Worm (Caenorhabditis elegans) whole organism, L1 larva: ENCODE data around the gene tdc-1.

Experiments
- F16B12.6 ChIP-seq: fragments of 150-350 bp; optimal IDR thresholded peaks from 2 replicates; lab custom pipeline; 2014; ENCODE audit warnings: missing biosample characterization, missing genetic modification characterization
- Y116A8C.19 ChIP-seq: sonication (generic microtip); optimal IDR thresholded peaks from 2 replicates; lab custom pipeline; 2016; ENCODE audit warnings: missing compliant biosample characterization, missing genetic modification characterization, borderline replicate concordance
- aha-1 ChIP-seq: fragments of 150-350 bp; optimal IDR thresholded peaks from 2 replicates; lab custom pipeline; 2014; ENCODE audit warnings: missing biosample characterization, missing genetic modification characterization
- blmp-1 ChIP-seq: fragments of 150-350 bp; optimal IDR thresholded peaks from 2 replicates; lab custom pipeline; 2014; ENCODE audit warnings: missing biosample characterization, missing genetic modification characterization
- ceh-63 ChIP-seq: fragments of 200-800 bp; sonication (Bioruptor generic); optimal IDR thresholded peaks from 2 replicates; lab custom pipeline; 2018; ENCODE audit warnings: mild to moderate bottlenecking, missing genetic modification characterization, missing compliant biosample characterization
- ceh-88 ChIP-seq: fragments of 200-800 bp; sonication (Bioruptor generic); IDR thresholded peaks from 2 replicates; pipeline ENCODE4 v1.3.6; 2022; ENCODE audit warnings: missing genetic modification characterization, missing compliant biosample characterization
- ceh-90 ChIP-seq: sonication (generic microtip); optimal IDR thresholded peaks from 2 replicates; lab custom pipeline; 2016; ENCODE audit warnings: missing genetic modification characterization, missing compliant biosample characterization
- ces-1 ChIP-seq: fragments of 150-350 bp; optimal IDR thresholded peaks from 2 replicates; lab custom pipeline; 2014; ENCODE audit warnings: missing biosample characterization, missing genetic modification reagents, missing genetic modification characterization
- efl-1 ChIP-seq, 4 experiments: fragments of 150-350 bp; optimal IDR thresholded peaks in 3 of 4; peaks in 1 of 4; 1 replicate in 1 of 4; 2 replicates in 3 of 4; lab custom pipeline; 2014; ENCODE audit warnings: missing biosample characterization in 2 of 4, missing genetic modification characterization in 2 of 4, missing genetic modification reagents in 2 of 4
- efl-3 ChIP-seq: fragments of 200-800 bp; sonication (Bioruptor generic); optimal IDR thresholded peaks from 2 replicates; lab custom pipeline; 2018; ENCODE audit warnings: mild to moderate bottlenecking, missing genetic modification characterization, missing compliant biosample characterization
- elt-2 ChIP-seq: sonication (generic microtip); optimal IDR thresholded peaks from 2 replicates; lab custom pipeline; 2016; ENCODE audit warnings: missing genetic modification characterization, mild to moderate bottlenecking, inconsistent platforms, missing compliant biosample characterization, missing genetic modification reagents
- elt-3 ChIP-seq, 6 experiments: fragments of 150-350 bp in 1 of 6; sonication (generic microtip); optimal IDR thresholded peaks; 2 replicates each; lab custom pipeline; 2017 to 2018; ENCODE audit warnings: missing biosample characterization in 6 of 6, missing genetic modification characterization in 6 of 6, inconsistent platforms in 1 of 6
- ets-5 ChIP-seq: fragments of 200-800 bp; sonication (Bioruptor generic); IDR thresholded peaks from 2 replicates; pipeline ENCODE4 v1.3.6; 2022; ENCODE audit warnings: missing genetic modification characterization, missing compliant biosample characterization
- fkh-10 ChIP-seq: sonication (generic microtip); optimal IDR thresholded peaks from 2 replicates; lab custom pipeline; 2017; ENCODE audit warnings: missing biosample characterization, missing genetic modification reagents, missing genetic modification characterization
- fkh-4 ChIP-seq: sonication (generic microtip); optimal IDR thresholded peaks from 2 replicates; lab custom pipeline; 2016; ENCODE audit warnings: missing compliant biosample characterization, missing genetic modification characterization, borderline replicate concordance
- fkh-8 ChIP-seq: sonication (generic microtip); optimal IDR thresholded peaks from 2 replicates; lab custom pipeline; 2016; ENCODE audit warnings: mild to moderate bottlenecking, missing genetic modification characterization, missing compliant biosample characterization
- grh-1 ChIP-seq: fragments of 200-800 bp; sonication (Bioruptor generic); IDR thresholded peaks from 2 replicates; pipeline ENCODE4 v1.3.6; 2022; ENCODE audit warnings: missing genetic modification reagents, missing genetic modification characterization, missing compliant biosample characterization
- hpl-2 ChIP-seq: fragments of 150-350 bp; optimal IDR thresholded peaks from 2 replicates; lab custom pipeline; 2014; ENCODE audit warnings: missing biosample characterization, missing genetic modification reagents, missing genetic modification characterization
- irx-1 ChIP-seq: sonication (generic microtip); optimal IDR thresholded peaks from 2 replicates; lab custom pipeline; 2016; ENCODE audit warnings: missing genetic modification characterization, missing compliant biosample characterization
- jun-1 ChIP-seq: fragments of 150-350 bp; optimal IDR thresholded peaks from 2 replicates; lab custom pipeline; 2014; ENCODE audit warnings: missing biosample characterization, missing genetic modification reagents, missing genetic modification characterization
- lin-14 ChIP-seq: fragments of 200-800 bp; sonication (Bioruptor generic); optimal IDR thresholded peaks from 2 replicates; lab custom pipeline; 2018; ENCODE audit warnings: mild to moderate bottlenecking, missing genetic modification characterization, moderate library complexity, missing compliant biosample characterization
- lin-35 ChIP-seq, 2 experiments: fragments of 150-350 bp; optimal IDR thresholded peaks; 2 replicates each; lab custom pipeline; 2014; ENCODE audit warnings: missing biosample characterization in 2 of 2, missing genetic modification characterization in 2 of 2, missing genetic modification reagents in 2 of 2
- lin-39 ChIP-seq: fragments of 150-350 bp; optimal IDR thresholded peaks from 2 replicates; lab custom pipeline; 2014; ENCODE audit warnings: missing biosample characterization, missing genetic modification reagents, missing genetic modification characterization
- lir-3 ChIP-seq: sonication (generic microtip); optimal IDR thresholded peaks from 2 replicates; lab custom pipeline; 2016; ENCODE audit warnings: mild to moderate bottlenecking, missing genetic modification characterization, moderate library complexity, missing compliant biosample characterization; ENCODE audit not compliant: poor library complexity
- mep-1 ChIP-seq: fragments of 150-350 bp; optimal IDR thresholded peaks from 2 replicates; lab custom pipeline; 2014; ENCODE audit warnings: missing biosample characterization, missing genetic modification characterization
- nhr-11 ChIP-seq: fragments of 150-350 bp; optimal IDR thresholded peaks from 2 replicates; lab custom pipeline; 2014; ENCODE audit warnings: missing biosample characterization, missing genetic modification characterization
- nhr-19 ChIP-seq: fragments of 200-800 bp; sonication (Bioruptor generic); conservative IDR thresholded peaks from 2 replicates; pipeline ENCODE4 v1.3.6; 2022; ENCODE audit warnings: missing genetic modification characterization, missing compliant biosample characterization
- nhr-77 ChIP-seq: fragments of 150-350 bp; optimal IDR thresholded peaks from 2 replicates; lab custom pipeline; 2014; ENCODE audit warnings: missing biosample characterization, missing genetic modification characterization
- nhr-85 ChIP-seq: sonication (generic microtip); peaks from one replicate; lab custom pipeline; 2016; ENCODE audit warnings: missing genetic modification characterization, inconsistent platforms, missing compliant biosample characterization
- nhr-90 ChIP-seq: sonication (generic microtip); optimal IDR thresholded peaks from 2 replicates; lab custom pipeline; 2016; ENCODE audit warnings: mild to moderate bottlenecking, missing genetic modification characterization, missing compliant biosample characterization; ENCODE audit not compliant: poor library complexity
- pag-3 ChIP-seq: sonication (generic microtip); optimal IDR thresholded peaks from 2 replicates; lab custom pipeline; 2017; ENCODE audit warnings: missing genetic modification characterization, mild to moderate bottlenecking, missing compliant biosample characterization, antibody characterized with exemption, borderline replicate concordance; ENCODE audit not compliant: insufficient read depth
- pax-3 ChIP-seq: fragments of 200-800 bp; sonication (Bioruptor generic); optimal IDR thresholded peaks from 2 replicates; lab custom pipeline; 2018; ENCODE audit warnings: mild to moderate bottlenecking, missing genetic modification characterization, moderate library complexity, missing compliant biosample characterization
- rnt-1 ChIP-seq: sonication (generic microtip); optimal IDR thresholded peaks from 2 replicates; lab custom pipeline; 2016; ENCODE audit warnings: mild to moderate bottlenecking, missing genetic modification characterization, moderate library complexity, missing compliant biosample characterization
- skn-1 ChIP-seq: fragments of 150-350 bp; optimal IDR thresholded peaks from 2 replicates; lab custom pipeline; 2014; ENCODE audit warnings: missing biosample characterization, missing genetic modification characterization
- sptf-1 ChIP-seq: fragments of 150-350 bp; optimal IDR thresholded peaks from 2 replicates; lab custom pipeline; 2014; ENCODE audit warnings: missing biosample characterization, missing genetic modification characterization
- tlp-1 ChIP-seq: fragments of 150-350 bp; optimal IDR thresholded peaks from 2 replicates; lab custom pipeline; 2014; ENCODE audit warnings: missing biosample characterization, missing genetic modification characterization
- unc-30 ChIP-seq: sonication (generic microtip); optimal IDR thresholded peaks from 2 replicates; lab custom pipeline; 2017; ENCODE audit warnings: missing biosample characterization, missing genetic modification characterization
- unc-62 ChIP-seq: fragments of 150-350 bp; optimal IDR thresholded peaks from 2 replicates; lab custom pipeline; 2014; ENCODE audit warnings: missing biosample characterization, missing genetic modification reagents, missing genetic modification characterization
- vab-15 ChIP-seq: sonication (generic microtip); optimal IDR thresholded peaks from 2 replicates; lab custom pipeline; 2017; ENCODE audit warnings: missing genotype, mild to moderate bottlenecking, missing genetic modification characterization, missing compliant biosample characterization
- zip-4 ChIP-seq: fragments of 200-800 bp; sonication (Bioruptor generic); optimal IDR thresholded peaks from 2 replicates; lab custom pipeline; 2018; ENCODE audit warnings: mild to moderate bottlenecking, missing genetic modification characterization, moderate library complexity, missing compliant biosample characterization
- ztf-11 ChIP-seq, 2 experiments: sonication (generic microtip); optimal IDR thresholded peaks; 2 replicates each; lab custom pipeline; 2016 to 2017; ENCODE audit warnings: missing genetic modification characterization in 2 of 2, missing biosample characterization in 1 of 2, missing compliant biosample characterization in 1 of 2

The tdc-1 gene

ce11 chrII:8232489-8232888 lies 37.9 kb upstream of the tdc-1 start, which contains the start of gene M110.7:
Gene M110.7 (plus strand): TSS chrII:8232789.
- no peak for TF ChIP-seq Y116A8C.19 (tag; lab: Kevin White, UChicago)
- no peak for TF ChIP-seq nhr-19 (GFP tag; lab: Robert Waterston, UW)
- TF ChIP-seq efl-1 (optimal IDR thresholded peaks at IDR 0.05; lab: Kevin White, UChicago) = no peak
- no peak for TF ChIP-seq efl-1 (GFP tag; optimal IDR thresholded peaks at IDR 0.05 in 1 of 2; lab: Kevin White, UChicago)
- no peak for TF ChIP-seq ceh-88 (GFP tag; lab: Robert Waterston, UW)
- no peak for TF ChIP-seq aha-1 (tag; lab: Kevin White, UChicago)
- no peak for TF ChIP-seq sptf-1 (tag; lab: Kevin White, UChicago)
- no peak for TF ChIP-seq nhr-90 (tag; lab: Kevin White, UChicago)
- TF ChIP-seq mep-1 (tag; lab: Kevin White, UChicago) = no peak
- no peak for TF ChIP-seq unc-30 (tag; lab: Kevin White, UChicago)
- no peak for TF ChIP-seq fkh-10 (GFP tag; lab: Kevin White, UChicago)
- TF ChIP-seq hpl-2 (GFP tag; lab: Kevin White, UChicago) = no peak
- TF ChIP-seq pag-3 (tag; lab: Kevin White, UChicago) = no peak
- no peak for TF ChIP-seq unc-62 (GFP tag; lab: Kevin White, UChicago)
- no peak for TF ChIP-seq fkh-4 (tag; lab: Kevin White, UChicago)

ce11 chrII:8238155-8238554 lies 32.2 kb upstream of the tdc-1 start, which contains the start of gene nlp-5:
Gene nlp-5 (plus strand): TSS chrII:8238455.
- TF ChIP-seq fkh-8 (tag; lab: Kevin White, UChicago) = no peak
- no peak for TF ChIP-seq ces-1 (GFP tag; lab: Kevin White, UChicago)
- TF ChIP-seq lir-3 (tag; lab: Kevin White, UChicago) = no peak
- TF ChIP-seq ceh-90 (tag; lab: Kevin White, UChicago) = no peak
- no peak for TF ChIP-seq tlp-1 (tag; lab: Kevin White, UChicago)
- no peak for TF ChIP-seq efl-3 (GFP tag; lab: Kevin White, UChicago)
- TF ChIP-seq nhr-85 (tag; lab: Kevin White, UChicago) = no peak
- TF ChIP-seq rnt-1 = no peak
- TF ChIP-seq zip-4 (GFP tag; lab: Kevin White, UChicago) = no peak

ce11 chrII:8246476-8246875 lies 23.9 kb upstream of the tdc-1 start, which contains the start of gene F35C11.3:
Gene F35C11.3 (plus strand): TSS chrII:8246776.
- no peak for TF ChIP-seq lin-39 (tag; lab: Kevin White, UChicago)
- no peak for TF ChIP-seq sptf-1 (tag; lab: Kevin White, UChicago)
- TF ChIP-seq nhr-11 (tag; lab: Kevin White, UChicago) = no peak
- no peak for TF ChIP-seq nhr-19 (GFP tag; lab: Robert Waterston, UW)
- TF ChIP-seq unc-30 (tag; lab: Kevin White, UChicago) = no peak
- no peak for TF ChIP-seq jun-1
- TF ChIP-seq ztf-11 (tag; optimal IDR thresholded peaks at IDR 0.05; lab: Kevin White, UChicago) = no peak
- TF ChIP-seq ets-5 = no peak
- TF ChIP-seq irx-1 = no peak
- no peak for TF ChIP-seq ceh-88 (GFP tag; lab: Robert Waterston, UW)
- no peak for TF ChIP-seq pax-3 (tag; lab: Kevin White, UChicago)
- no peak for TF ChIP-seq mep-1 (tag; lab: Kevin White, UChicago)
- no peak for TF ChIP-seq zip-4 (GFP tag; lab: Kevin White, UChicago)
- no peak for TF ChIP-seq aha-1 (tag; lab: Kevin White, UChicago)
- TF ChIP-seq elt-3 (tag; optimal IDR thresholded peaks at IDR 0.05; lab: Kevin White, UChicago) = no peak
- TF ChIP-seq skn-1 (tag; lab: Kevin White, UChicago) = no peak

ce11 chrII:8248745-8249144 lies 21.7 kb upstream of the tdc-1 start, which contains the start of the genes F35C11.2 and F35C11.4:
Gene F35C11.2 (minus strand): TSS chrII:8248834.
Gene F35C11.4 (plus strand): TSS chrII:8249004.
- no peak for TF ChIP-seq efl-3 (GFP tag; lab: Kevin White, UChicago)
- no peak for TF ChIP-seq vab-15 (tag; lab: Kevin White, UChicago)
- TF ChIP-seq lin-35 (GFP tag; optimal IDR thresholded peaks at IDR 0.05; lab: Kevin White, UChicago) = peak in 1 of 2 experiments; percentile 17
- no peak for TF ChIP-seq lir-3 (tag; lab: Kevin White, UChicago)
- no peak for TF ChIP-seq grh-1 (GFP tag; lab: Robert Waterston, UW)
- TF ChIP-seq lin-14 (GFP tag; lab: Kevin White, UChicago) = peak; percentile 1
- no peak for TF ChIP-seq ceh-88 (GFP tag; lab: Robert Waterston, UW)
- TF ChIP-seq nhr-77 (tag; lab: Kevin White, UChicago) = no peak
- no peak for TF ChIP-seq tlp-1 (tag; lab: Kevin White, UChicago)
- TF ChIP-seq elt-2 = peak; percentile 60
- no peak for TF ChIP-seq unc-30 (tag; lab: Kevin White, UChicago)
- no peak for TF ChIP-seq sptf-1 (tag; lab: Kevin White, UChicago)
- no peak for TF ChIP-seq irx-1
- no peak for TF ChIP-seq F16B12.6 (tag; lab: Kevin White, UChicago)
- no peak for TF ChIP-seq elt-3 (tag; optimal IDR thresholded peaks at IDR 0.05; lab: Kevin White, UChicago)
- TF ChIP-seq ceh-63 (GFP tag; lab: Kevin White, UChicago) = no peak
- TF ChIP-seq zip-4 (GFP tag; lab: Kevin White, UChicago) = no peak
- TF ChIP-seq efl-1 (optimal IDR thresholded peaks at IDR 0.05; lab: Kevin White, UChicago) = no peak
- peak in 1 of 2 experiments; percentile 85 for TF ChIP-seq efl-1 (GFP tag; optimal IDR thresholded peaks at IDR 0.05 in 1 of 2; lab: Kevin White, UChicago)
- TF ChIP-seq blmp-1 (tag; lab: Kevin White, UChicago) = no peak
